Worm (Caenorhabditis elegans): ENCODE results near the gene tag-77.

DNA sequence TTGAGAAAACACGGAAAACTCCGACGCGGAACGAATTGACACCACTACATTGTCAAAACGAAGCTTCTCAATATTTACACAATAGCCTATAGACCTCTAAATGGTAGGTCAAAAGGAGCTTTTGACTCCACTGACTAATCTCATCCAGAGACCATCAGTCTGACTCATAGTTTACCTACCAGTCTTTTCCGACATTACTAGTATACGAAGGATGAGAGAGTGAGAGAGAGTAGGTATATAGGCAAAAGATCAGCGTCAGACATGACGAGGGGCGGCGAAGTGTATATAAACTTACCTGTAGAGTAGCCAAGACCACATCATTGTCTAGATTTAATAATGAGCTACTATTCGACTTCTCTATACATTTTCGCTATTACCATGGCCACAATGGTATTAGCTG, 23.2 kb downstream of the tag-77 start, which contains the start of gene srlf-3:
- TF ChIP-seq lin-11 (tag; optimal IDR thresholded peaks at IDR 0.05) (no peak), elt-3 (tag; optimal IDR thresholded peaks at IDR 0.05) (no peak), lsy-2 (tag; optimal IDR thresholded peaks at IDR 0.05) (no peak), lin-13 (GFP tag; optimal IDR thresholded peaks at IDR 0.05) (no peak), nhr-11 (tag; optimal IDR thresholded peaks at IDR 0.05) (no peak)

Data from whole organism, L2 larva.